Worm (Caenorhabditis elegans) whole organism, young adult: ENCODE measurements around the gene C56C10.6.
A peak's percentile ranks its signal among the peaks of the same experiment; 100 is the strongest.

Experiments used
- B0019.2 ChIP-seq: fragments of 200-800 bp; sonication (Bioruptor generic); conservative IDR thresholded peaks from 2 replicates; pipeline ENCODE4 v1.3.6; 2022; ENCODE audit warnings: missing genetic modification reagents, missing genetic modification characterization, missing compliant biosample characterization
- B0035.1 ChIP-seq: sonication (generic microtip); optimal IDR thresholded peaks from 2 replicates; lab custom pipeline; 2016; ENCODE audit warnings: missing genetic modification characterization, mild to moderate bottlenecking, missing compliant biosample characterization, missing genotype, missing genetic modification reagents
- D2030.7 ChIP-seq: fragments of 200-800 bp; sonication (Bioruptor generic); IDR thresholded peaks from 2 replicates; pipeline ENCODE4 v1.3.6; 2022; ENCODE audit warnings: missing genetic modification reagents, missing genetic modification characterization, missing compliant biosample characterization
- F22D6.2 ChIP-seq: sonication (generic microtip); optimal IDR thresholded peaks from 2 replicates; lab custom pipeline; 2016; ENCODE audit warnings: mild to moderate bottlenecking, missing genetic modification characterization, missing compliant biosample characterization
- F23B12.7 ChIP-seq: sonication (generic microtip); optimal IDR thresholded peaks from 2 replicates; lab custom pipeline; 2017; ENCODE audit warnings: missing genetic modification characterization, mild to moderate bottlenecking, missing compliant biosample characterization, antibody characterized with exemption, moderate library complexity; ENCODE audit not compliant: insufficient read depth
- F33H1.4 ChIP-seq: fragments of 200-800 bp; sonication (Bioruptor generic); IDR thresholded peaks from 2 replicates; pipeline ENCODE4 v1.3.6; 2022; ENCODE audit warnings: missing genetic modification reagents, missing genetic modification characterization, missing compliant biosample characterization
- F39B2.1 ChIP-seq: fragments of 200-800 bp; sonication (Bioruptor generic); IDR thresholded peaks from 2 replicates; pipeline ENCODE4 v1.3.6; 2022; ENCODE audit warnings: missing genetic modification reagents, missing genetic modification characterization, missing compliant biosample characterization
- Y67H2A.10 ChIP-seq: fragments of 200-800 bp; sonication (Bioruptor generic); conservative IDR thresholded peaks from 2 replicates; pipeline ENCODE4 v1.3.6; 2022; ENCODE audit warnings: missing genetic modification reagents, missing genetic modification characterization, missing compliant biosample characterization
- cebp-1 ChIP-seq, 2 experiments: fragments of 200-800 bp in 1 of 2; sonication (Bioruptor generic) in 1 of 2; sonication (generic microtip) in 1 of 2; IDR thresholded peaks in 1 of 2; optimal IDR thresholded peaks in 1 of 2; 2 replicates each; pipeline versions ENCODE4 v1.3.6 to Lab custom; 2017 to 2022; ENCODE audit warnings: missing compliant biosample characterization in 2 of 2, missing genetic modification characterization in 2 of 2, mild to moderate bottlenecking in 1 of 2, missing genetic modification reagents in 1 of 2, moderate library complexity in 1 of 2
- ceh-79 ChIP-seq: sonication (generic microtip); optimal IDR thresholded peaks from 2 replicates; lab custom pipeline; 2017; ENCODE audit warnings: mild to moderate bottlenecking, missing genetic modification characterization, missing compliant biosample characterization
- ceh-91 ChIP-seq: fragments of 200-800 bp; sonication (Bioruptor generic); IDR thresholded peaks from 2 replicates; pipeline ENCODE4 v1.3.6; 2022; ENCODE audit warnings: missing genetic modification reagents, missing genetic modification characterization, missing compliant biosample characterization
- die-1 ChIP-seq: sonication (generic microtip); optimal IDR thresholded peaks from 2 replicates; lab custom pipeline; 2016; ENCODE audit warnings: missing genotype, mild to moderate bottlenecking, missing genetic modification characterization, missing compliant biosample characterization
- dpl-1 ChIP-seq: fragments of 150-350 bp; optimal IDR thresholded peaks from 2 replicates; lab custom pipeline; 2014; ENCODE audit warnings: missing biosample characterization, missing genetic modification reagents, missing genetic modification characterization
- efl-1 ChIP-seq: fragments of 150-350 bp; optimal IDR thresholded peaks from 2 replicates; lab custom pipeline; 2014; ENCODE audit warnings: missing biosample characterization, missing genetic modification reagents, missing genetic modification characterization
- egl-18 ChIP-seq: fragments of 200-800 bp; sonication (Bioruptor generic); IDR thresholded peaks from 2 replicates; pipeline ENCODE4 v1.3.6; 2022; ENCODE audit warnings: missing genetic modification reagents, missing genetic modification characterization, missing compliant biosample characterization
- egrh-3 ChIP-seq: fragments of 200-800 bp; sonication (Bioruptor generic); IDR thresholded peaks from 2 replicates; pipeline ENCODE4 v1.3.6; 2022; ENCODE audit warnings: missing genetic modification reagents, missing genetic modification characterization, missing compliant biosample characterization
- ekl-4 ChIP-seq: fragments of 200-800 bp; sonication (Bioruptor generic); IDR thresholded peaks from 2 replicates; pipeline ENCODE4 v1.3.6; 2022; ENCODE audit warnings: missing genetic modification reagents, missing genetic modification characterization, missing compliant biosample characterization
- hlh-12 ChIP-seq: sonication (generic microtip); optimal IDR thresholded peaks from 2 replicates; lab custom pipeline; 2016; ENCODE audit warnings: missing genetic modification characterization, missing compliant biosample characterization
- hsf-1 ChIP-seq: fragments of 200-800 bp; sonication (Bioruptor generic); IDR thresholded peaks from 2 replicates; pipeline ENCODE4 v1.3.6; 2022; ENCODE audit warnings: missing genetic modification reagents, missing genetic modification characterization, missing compliant biosample characterization
- let-526 ChIP-seq: fragments of 200-800 bp; sonication (Bioruptor generic); IDR thresholded peaks from 2 replicates; pipeline ENCODE4 v1.3.6; 2022; ENCODE audit warnings: missing genetic modification reagents, missing genetic modification characterization, missing compliant biosample characterization
- lin-35 ChIP-seq, 3 experiments: fragments of 150-350 bp in 2 of 3; sonication (generic microtip) in 1 of 3; optimal IDR thresholded peaks; 2 replicates each; lab custom pipeline; 2014 to 2018; ENCODE audit warnings: missing biosample characterization in 3 of 3, missing genetic modification characterization in 3 of 3, missing genetic modification reagents in 3 of 3
- lin-40 ChIP-seq: sonication (generic microtip); optimal IDR thresholded peaks from 2 replicates; lab custom pipeline; 2016; ENCODE audit warnings: missing genetic modification characterization, mild to moderate bottlenecking, missing compliant biosample characterization, missing genotype, missing genetic modification reagents
- lin-54 ChIP-seq: fragments of 200-800 bp; sonication (Bioruptor generic); optimal IDR thresholded peaks from 2 replicates; lab custom pipeline; 2018; ENCODE audit warnings: mild to moderate bottlenecking, missing genetic modification characterization, missing compliant biosample characterization
- lir-1 ChIP-seq: fragments of 200-800 bp; sonication (Bioruptor generic); conservative IDR thresholded peaks from 2 replicates; pipeline ENCODE4 v1.3.6; 2022; ENCODE audit warnings: missing genetic modification reagents, missing genetic modification characterization, missing compliant biosample characterization
- lsl-1 ChIP-seq: fragments of 200-800 bp; sonication (Bioruptor generic); optimal IDR thresholded peaks from 2 replicates; lab custom pipeline; 2018; ENCODE audit warnings: mild to moderate bottlenecking, missing genetic modification characterization, moderate library complexity, missing compliant biosample characterization
- madf-6 ChIP-seq: fragments of 200-800 bp; sonication (Bioruptor generic); IDR thresholded peaks from 2 replicates; pipeline ENCODE4 v1.3.6; 2022; ENCODE audit warnings: missing genetic modification reagents, missing genetic modification characterization, missing compliant biosample characterization
- mcd-1 ChIP-seq: fragments of 200-800 bp; sonication (Bioruptor generic); IDR thresholded peaks from 2 replicates; pipeline ENCODE4 v1.3.6; 2022; ENCODE audit warnings: missing genetic modification reagents, missing genetic modification characterization, missing compliant biosample characterization
- mes-4 ChIP-seq: sonication (generic microtip); optimal IDR thresholded peaks from 2 replicates; lab custom pipeline; 2016; ENCODE audit warnings: missing genotype, missing genetic modification characterization, missing compliant biosample characterization
- nfya-1 ChIP-seq: sonication (generic microtip); optimal IDR thresholded peaks from 2 replicates; lab custom pipeline; 2017; ENCODE audit warnings: antibody characterized with exemption, missing compliant biosample characterization, missing genetic modification characterization, borderline replicate concordance; ENCODE audit not compliant: insufficient read depth
- nhr-120 ChIP-seq: fragments of 200-800 bp; sonication (Bioruptor generic); IDR thresholded peaks from 2 replicates; pipeline ENCODE4 v1.3.6; 2022; ENCODE audit warnings: missing genetic modification characterization, missing compliant biosample characterization
- nhr-27 ChIP-seq: fragments of 200-800 bp; sonication (Bioruptor generic); optimal IDR thresholded peaks from 2 replicates; lab custom pipeline; 2018; ENCODE audit warnings: mild to moderate bottlenecking, missing genetic modification characterization, moderate library complexity, missing compliant biosample characterization
- nhr-90 ChIP-seq: sonication (generic microtip); optimal IDR thresholded peaks from 2 replicates; lab custom pipeline; 2016; ENCODE audit warnings: missing genotype, mild to moderate bottlenecking, missing genetic modification characterization, missing compliant biosample characterization
- rcor-1 ChIP-seq: fragments of 200-800 bp; sonication (Bioruptor generic); IDR thresholded peaks from 2 replicates; pipeline ENCODE4 v1.3.6; 2022; ENCODE audit warnings: missing genetic modification reagents, missing genetic modification characterization, missing compliant biosample characterization
- snpc-1.3 ChIP-seq: sonication (generic microtip); optimal IDR thresholded peaks from 2 replicates; lab custom pipeline; 2017; ENCODE audit warnings: missing genetic modification characterization, mild to moderate bottlenecking, missing compliant biosample characterization, antibody characterized with exemption, moderate library complexity, missing genotype, missing genetic modification reagents; ENCODE audit not compliant: insufficient read depth
- snpc-4 ChIP-seq, 5 experiments: fragments of 150-350 bp in 1 of 5; sonication (generic microtip) in 4 of 5; optimal IDR thresholded peaks; 2 replicates each; lab custom pipeline; 2014 to 2018; ENCODE audit warnings: missing genetic modification characterization in 5 of 5, missing biosample characterization in 3 of 5, antibody characterized with exemption in 2 of 5, mild to moderate bottlenecking in 2 of 5, missing compliant biosample characterization in 2 of 5, missing genotype in 2 of 5, moderate library complexity in 2 of 5, missing genetic modification reagents in 1 of 5
- somi-1 ChIP-seq: fragments of 200-800 bp; sonication (Bioruptor generic); optimal IDR thresholded peaks from 2 replicates; lab custom pipeline; 2018; ENCODE audit warnings: mild to moderate bottlenecking, missing genetic modification characterization, missing compliant biosample characterization
- tbx-9 ChIP-seq: sonication (generic microtip); optimal IDR thresholded peaks from 2 replicates; lab custom pipeline; 2016; ENCODE audit warnings: borderline replicate concordance, missing genetic modification characterization, inconsistent platforms, missing compliant biosample characterization
- unc-62 ChIP-seq: fragments of 150-350 bp; optimal IDR thresholded peaks from 2 replicates; lab custom pipeline; 2014; ENCODE audit warnings: missing biosample characterization, missing genetic modification reagents, missing genetic modification characterization
- zim-3 ChIP-seq: sonication (generic microtip); optimal IDR thresholded peaks from 2 replicates; lab custom pipeline; 2017; ENCODE audit warnings: mild to moderate bottlenecking, missing genetic modification characterization, moderate library complexity, missing compliant biosample characterization
- ztf-28 ChIP-seq: fragments of 200-800 bp; sonication (Bioruptor generic); IDR thresholded peaks from 2 replicates; pipeline ENCODE4 v1.3.6; 2022; ENCODE audit warnings: missing genetic modification reagents, missing genetic modification characterization, missing compliant biosample characterization

The C56C10.6 gene

ce11 chrII:6544842-6545410, 36.2 kb downstream of the C56C10.6 start, which contains the start of gene lron-15:
Gene lron-15 (minus strand): TSS chrII:6544892.
- TF ChIP-seq ceh-91 (GFP tag; lab: Robert Waterston, UW), result no peak
- no peak for TF ChIP-seq F39B2.1
- TF ChIP-seq let-526 (GFP tag; lab: Robert Waterston, UW), result no peak
- no peak for TF ChIP-seq ceh-79 (tag; lab: Kevin White, UChicago)
- no peak for TF ChIP-seq Y67H2A.10 (GFP tag; lab: Robert Waterston, UW)
- no peak for TF ChIP-seq nhr-27 (tag; lab: Kevin White, UChicago)
- TF ChIP-seq tbx-9 (tag; lab: Kevin White, UChicago), result no peak
- TF ChIP-seq cebp-1 (GFP tag; IDR thresholded peaks at IDR 0.05; lab: Robert Waterston, UW), result no peak
- no peak for TF ChIP-seq cebp-1 (tag; optimal IDR thresholded peaks at IDR 0.05; lab: Kevin White, UChicago)
- no peak for TF ChIP-seq unc-62 (GFP tag; lab: Kevin White, UChicago)
- no peak for TF ChIP-seq rcor-1 (GFP tag; lab: Robert Waterston, UW)
- TF ChIP-seq nhr-120 (GFP tag; lab: Robert Waterston, UW), result no peak
- no peak for TF ChIP-seq F33H1.4 (GFP tag; lab: Robert Waterston, UW)
- no peak for TF ChIP-seq mes-4
- no peak for TF ChIP-seq F22D6.2
- TF ChIP-seq die-1 (tag; lab: Kevin White, UChicago), result no peak
- no peak for TF ChIP-seq B0035.1 (tag; lab: Kevin White, UChicago)

DNA sequence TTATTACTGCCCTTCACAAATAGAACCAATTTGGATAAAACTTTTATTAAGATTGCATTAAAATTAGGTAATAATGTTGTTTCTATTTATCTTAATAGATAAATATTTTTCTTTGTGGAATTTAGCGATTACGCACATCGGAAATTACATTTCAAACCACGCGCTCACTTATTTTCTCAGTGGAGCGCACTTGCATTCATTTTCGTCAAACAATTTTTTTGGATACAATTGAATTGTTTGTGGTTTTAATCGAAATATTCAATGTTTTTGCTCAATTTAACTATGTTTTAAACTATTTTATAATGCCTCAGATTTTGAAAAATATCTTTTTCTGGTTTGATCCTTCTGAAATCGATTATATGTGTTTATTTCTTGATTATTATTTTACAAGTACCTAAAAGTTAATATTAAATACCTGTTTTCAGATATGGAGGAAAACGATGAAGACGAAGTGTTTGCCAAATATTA, 45.1 kb downstream of the C56C10.6 start, which contains the start of gene utp-20:
Gene utp-20 (plus strand): TSS at position 418 of the 468 bp plus-strand sequence.
- TF ChIP-seq efl-1 (GFP tag; lab: Kevin White, UChicago) (peak; percentile 70), dpl-1 (GFP tag; lab: Kevin White, UChicago) (peak; percentile 59), zim-3 (tag; lab: Kevin White, UChicago) (no peak), hsf-1 (GFP tag; lab: Robert Waterston, UW) (no peak), lsl-1 (GFP tag; lab: Kevin White, UChicago) (peak; percentile 28), lin-40 (tag; lab: Kevin White, UChicago) (no peak), lin-35 (GFP tag; optimal IDR thresholded peaks at IDR 0.05; lab: Kevin White, UChicago) (peak in 1 of 3 experiments; percentile 79), mcd-1 (peak; percentile 93), somi-1 (no peak), madf-6 (GFP tag; lab: Robert Waterston, UW) (no peak), F23B12.7 (tag; lab: Kevin White, UChicago) (peak; percentile 95), lin-54 (GFP tag; lab: Kevin White, UChicago) (peak; percentile 83), snpc-1.3 (tag; lab: Kevin White, UChicago) (no peak), ztf-28 (GFP tag; lab: Robert Waterston, UW) (no peak)

- TF ChIP-seq B0019.2, result no peak
- no peak for TF ChIP-seq ekl-4 (GFP tag; lab: Robert Waterston, UW)
- TF ChIP-seq egl-18 (GFP tag; lab: Robert Waterston, UW), result no peak
- no peak for TF ChIP-seq egrh-3 (GFP tag; lab: Robert Waterston, UW)
- no peak for TF ChIP-seq lir-1 (GFP tag; lab: Robert Waterston, UW)
- TF ChIP-seq nhr-90 (tag; lab: Kevin White, UChicago), result no peak
- TF ChIP-seq D2030.7 (GFP tag; lab: Robert Waterston, UW), result no peak
- no peak for TF ChIP-seq cebp-1 (GFP tag; IDR thresholded peaks at IDR 0.05; lab: Robert Waterston, UW)
- no peak for TF ChIP-seq cebp-1 (tag; optimal IDR thresholded peaks at IDR 0.05; lab: Kevin White, UChicago)
- TF ChIP-seq tbx-9 (tag; lab: Kevin White, UChicago), result no peak
- TF ChIP-seq snpc-4 (GFP tag; optimal IDR thresholded peaks at IDR 0.05; lab: Kevin White, UChicago), result no peak
- no peak for TF ChIP-seq snpc-4 (tag; optimal IDR thresholded peaks at IDR 0.05; lab: Kevin White, UChicago)
- no peak for TF ChIP-seq nfya-1
- no peak for TF ChIP-seq hlh-12 (tag; lab: Kevin White, UChicago)
Measured at ce11 chrII:6531940-6532339, 49.2 kb downstream of the C56C10.6 start, which contains the start of gene abcx-1. Gene abcx-1 (plus strand): TSS chrII:6532163.
